Fruit fly (Drosophila melanogaster) whole organism, prepupa: ENCODE results near the gene Nedd4.
A peak's percentile ranks its signal among the peaks of the same experiment; 100 is the strongest.

Experiments used
- Blimp-1 ChIP-seq: fragments of 200-800 bp; sonication (Bioruptor generic); optimal IDR thresholded peaks from 3 replicates; lab custom pipeline; 2017; ENCODE audit warnings: missing biosample characterization, missing genetic modification characterization, mild to moderate bottlenecking, moderate library complexity, missing genetic modification reagents
- CG10669 ChIP-seq: fragments of 200-800 bp; sonication (Bioruptor generic); optimal IDR thresholded peaks from 3 replicates; lab custom pipeline; 2018; ENCODE audit warnings: missing biosample characterization, mild to moderate bottlenecking, missing genetic modification characterization, moderate library complexity
- CG11294 ChIP-seq: fragments of 200-800 bp; sonication (Bioruptor generic); IDR thresholded peaks from 2 replicates; pipeline ENCODE4 v1.3.6; 2022; ENCODE audit warnings: missing biosample characterization, missing genetic modification characterization
- CG11762 ChIP-seq: fragments of 200-800 bp; sonication (Bioruptor generic); optimal IDR thresholded peaks from 3 replicates; lab custom pipeline; 2016; ENCODE audit warnings: missing biosample characterization, missing genetic modification characterization; ENCODE audit not compliant: insufficient read depth
- CG11902 ChIP-seq: fragments of 200-800 bp; sonication (Bioruptor generic); optimal IDR thresholded peaks from 3 replicates; lab custom pipeline; 2016; ENCODE audit warnings: missing biosample characterization, missing genetic modification characterization
- CG15336 ChIP-seq: fragments of 200-800 bp; sonication (Bioruptor generic); IDR thresholded peaks from 2 replicates; pipeline ENCODE4 v1.3.6; 2022; ENCODE audit warnings: missing biosample characterization, missing genetic modification characterization
- CG1621 ChIP-seq: fragments of 200-800 bp; sonication (Bioruptor generic); optimal IDR thresholded peaks from 3 replicates; lab custom pipeline; 2018; ENCODE audit warnings: missing biosample characterization, mild to moderate bottlenecking, missing genetic modification characterization
- CG16779 ChIP-seq: fragments of 200-800 bp; sonication (Bioruptor generic); optimal IDR thresholded peaks from 3 replicates; lab custom pipeline; 2017; ENCODE audit warnings: missing biosample characterization, mild to moderate bottlenecking, missing genetic modification characterization
- CG3032 ChIP-seq: fragments of 200-800 bp; optimal IDR thresholded peaks from 2 replicates; lab custom pipeline; 2019; ENCODE audit warnings: missing biosample characterization, mild to moderate bottlenecking, missing genetic modification characterization, moderate library complexity
- CG32006 ChIP-seq: fragments of 200-800 bp; sonication (Bioruptor generic); optimal IDR thresholded peaks from 3 replicates; lab custom pipeline; 2017; ENCODE audit warnings: missing biosample characterization, mild to moderate bottlenecking, missing genetic modification characterization
- CG34406 ChIP-seq: fragments of 200-800 bp; sonication (Bioruptor generic); optimal IDR thresholded peaks from 3 replicates; lab custom pipeline; 2016; ENCODE audit warnings: missing biosample characterization, missing genetic modification characterization
- CG3919 ChIP-seq: fragments of 200-800 bp; sonication (Bioruptor generic); optimal IDR thresholded peaks from 3 replicates; lab custom pipeline; 2016; ENCODE audit warnings: missing biosample characterization, missing genetic modification characterization
- CG4318 ChIP-seq: fragments of 200-800 bp; sonication (Bioruptor generic); optimal IDR thresholded peaks from 3 replicates; lab custom pipeline; 2017; ENCODE audit warnings: missing biosample characterization, mild to moderate bottlenecking, missing genetic modification characterization
- CG6163 ChIP-seq: fragments of 200-800 bp; sonication (Bioruptor generic); IDR thresholded peaks from 3 replicates; pipeline ENCODE4 v1.3.6; 2022; ENCODE audit warnings: missing biosample characterization, missing genetic modification characterization
- CG6276 ChIP-seq: fragments of 200-800 bp; sonication (Bioruptor generic); optimal IDR thresholded peaks from 2 replicates; lab custom pipeline; 2017; ENCODE audit warnings: missing biosample characterization, mild to moderate bottlenecking, missing genetic modification characterization
- CG6808 ChIP-seq: fragments of 200-800 bp; sonication (Bioruptor generic); optimal IDR thresholded peaks from 3 replicates; lab custom pipeline; 2017; ENCODE audit warnings: missing biosample characterization, missing genetic modification characterization, mild to moderate bottlenecking, moderate library complexity, missing genetic modification reagents
- CG6854 ChIP-seq: fragments of 200-800 bp; sonication (Bioruptor generic); optimal IDR thresholded peaks from 2 replicates; lab custom pipeline; 2017; ENCODE audit warnings: missing biosample characterization, mild to moderate bottlenecking, missing genetic modification characterization
- CG7368 ChIP-seq: fragments of 200-800 bp; sonication (Bioruptor generic); optimal IDR thresholded peaks from 3 replicates; lab custom pipeline; 2016; ENCODE audit warnings: missing biosample characterization, missing genetic modification characterization
- CG8119 ChIP-seq: fragments of 200-800 bp; sonication (Bioruptor generic); IDR thresholded peaks from 3 replicates; pipeline ENCODE4 v1.3.6; 2022; ENCODE audit warnings: missing biosample characterization, missing genetic modification characterization
- CG8319 ChIP-seq: fragments of 200-800 bp; sonication (Bioruptor generic); optimal IDR thresholded peaks from 3 replicates; lab custom pipeline; 2016; ENCODE audit warnings: missing biosample characterization, missing genetic modification characterization
- CG8632 ChIP-seq: fragments of 200-800 bp; sonication (Bioruptor generic); optimal IDR thresholded peaks from 3 replicates; lab custom pipeline; 2016; ENCODE audit warnings: missing biosample characterization, missing genetic modification characterization
- CG9139 ChIP-seq: fragments of 200-800 bp; sonication (Bioruptor generic); optimal IDR thresholded peaks from 3 replicates; lab custom pipeline; 2017; ENCODE audit warnings: missing biosample characterization, mild to moderate bottlenecking, missing genetic modification characterization
- Eip78C ChIP-seq: fragments of 200-800 bp; sonication (Bioruptor generic); peaks from one replicate; lab custom pipeline; 2016; ENCODE audit warnings: missing biosample characterization, missing genetic modification characterization
- Ets21C ChIP-seq: fragments of 200-800 bp; sonication (Bioruptor generic); optimal IDR thresholded peaks from 3 replicates; lab custom pipeline; 2016; ENCODE audit warnings: missing biosample characterization, missing genetic modification characterization
- Ets96B ChIP-seq: fragments of 200-800 bp; optimal IDR thresholded peaks from 2 replicates; lab custom pipeline; 2019; ENCODE audit warnings: missing biosample characterization, mild to moderate bottlenecking, missing genetic modification characterization, moderate library complexity
- Gug ChIP-seq: fragments of 200-800 bp; sonication (Bioruptor generic); IDR thresholded peaks from 2 replicates; pipeline ENCODE4 v1.3.6; 2022; ENCODE audit warnings: missing biosample characterization, missing genetic modification characterization
- Hr38 ChIP-seq: sonication (Bioruptor generic); optimal IDR thresholded peaks from 2 replicates; lab custom pipeline; 2016; ENCODE audit warnings: missing biosample characterization, missing genetic modification characterization
- Hr39 ChIP-seq: fragments of 200-800 bp; sonication (Bioruptor generic); optimal IDR thresholded peaks from 2 replicates; lab custom pipeline; 2016; ENCODE audit warnings: missing biosample characterization, missing genetic modification characterization
- Hr4 ChIP-seq: fragments of 200-800 bp; sonication (Bioruptor generic); optimal IDR thresholded peaks from 3 replicates; lab custom pipeline; 2016; ENCODE audit warnings: missing biosample characterization, missing genetic modification characterization
- Lpt ChIP-seq: fragments of 200-800 bp; sonication (Bioruptor generic); optimal IDR thresholded peaks from 3 replicates; lab custom pipeline; 2016; ENCODE audit warnings: missing biosample characterization, missing genetic modification characterization
- Met ChIP-seq: fragments of 200-800 bp; sonication (Bioruptor generic); optimal IDR thresholded peaks from 3 replicates; lab custom pipeline; 2016; ENCODE audit warnings: missing biosample characterization, missing genetic modification characterization
- Smox ChIP-seq: fragments of 200-800 bp; sonication (Bioruptor generic); optimal IDR thresholded peaks from 3 replicates; lab custom pipeline; 2016; ENCODE audit warnings: missing biosample characterization, missing genetic modification characterization
- Sox102F ChIP-seq: fragments of 200-800 bp; sonication (Bioruptor generic); optimal IDR thresholded peaks from 2 replicates; lab custom pipeline; 2016; ENCODE audit warnings: missing biosample characterization, mild to moderate bottlenecking, missing genetic modification characterization
- achi ChIP-seq: fragments of 200-800 bp; sonication (Bioruptor generic); optimal IDR thresholded peaks from 3 replicates; lab custom pipeline; 2016; ENCODE audit warnings: missing biosample characterization, missing genetic modification characterization
- acj6 ChIP-seq: fragments of 200-800 bp; sonication (Bioruptor generic); optimal IDR thresholded peaks from 3 replicates; lab custom pipeline; 2016; ENCODE audit warnings: missing biosample characterization, missing genetic modification characterization
- cyc ChIP-seq: fragments of 200-800 bp; sonication (Bioruptor generic); optimal IDR thresholded peaks from 3 replicates; lab custom pipeline; 2016; ENCODE audit warnings: missing biosample characterization, missing genetic modification characterization
- dsx ChIP-seq: fragments of 200-800 bp; optimal IDR thresholded peaks from 3 replicates; lab custom pipeline; 2019; ENCODE audit warnings: missing biosample characterization, mild to moderate bottlenecking, missing genetic modification characterization, moderate library complexity; ENCODE audit not compliant: poor library complexity, severe bottlenecking
- eg ChIP-seq: fragments of 200-800 bp; sonication (Bioruptor generic); IDR thresholded peaks from 3 replicates; pipeline ENCODE4 v1.3.6; 2022; ENCODE audit warnings: missing biosample characterization, missing genetic modification characterization
- fd59A ChIP-seq: fragments of 200-800 bp; sonication (Bioruptor generic); optimal IDR thresholded peaks from 2 replicates; lab custom pipeline; 2017; ENCODE audit warnings: missing biosample characterization, mild to moderate bottlenecking, missing genetic modification characterization, missing genetic modification reagents
- fd85E ChIP-seq: fragments of 200-800 bp; sonication (Bioruptor generic); optimal IDR thresholded peaks from 3 replicates; lab custom pipeline; 2016; ENCODE audit warnings: missing biosample characterization, missing genetic modification characterization
- fkh ChIP-seq: fragments of 200-800 bp; sonication (Bioruptor generic); optimal IDR thresholded peaks from 3 replicates; lab custom pipeline; 2017; ENCODE audit warnings: missing biosample characterization, mild to moderate bottlenecking, missing genetic modification characterization, moderate library complexity
- lz ChIP-seq: fragments of 200-800 bp; sonication (Bioruptor generic); optimal IDR thresholded peaks from 3 replicates; lab custom pipeline; 2016; ENCODE audit warnings: missing biosample characterization, missing genetic modification characterization
- net ChIP-seq: fragments of 200-800 bp; sonication (Bioruptor generic); optimal IDR thresholded peaks from 3 replicates; lab custom pipeline; 2016; ENCODE audit warnings: missing biosample characterization, missing genetic modification characterization
- salr ChIP-seq, 2 experiments: fragments of 200-800 bp; sonication (Bioruptor generic); optimal IDR thresholded peaks; 3 replicates each; lab custom pipeline; 2016 to 2018; ENCODE audit warnings: missing biosample characterization in 2 of 2, missing genetic modification characterization in 2 of 2, mild to moderate bottlenecking in 1 of 2
- spab ChIP-seq: fragments of 200-800 bp; sonication (Bioruptor generic); optimal IDR thresholded peaks from 2 replicates; lab custom pipeline; 2017; ENCODE audit warnings: missing biosample characterization, mild to moderate bottlenecking, missing genetic modification characterization, missing genetic modification reagents
- ss ChIP-seq, 2 experiments: fragments of 200-800 bp; sonication (Bioruptor generic); optimal IDR thresholded peaks; 2 replicates in 1 of 2; 3 replicates in 1 of 2; lab custom pipeline; 2017 to 2018; ENCODE audit warnings: mild to moderate bottlenecking in 2 of 2, missing biosample characterization in 2 of 2, missing genetic modification characterization in 2 of 2, moderate library complexity in 1 of 2
- topi ChIP-seq: fragments of 200-800 bp; sonication (Bioruptor generic); optimal IDR thresholded peaks from 3 replicates; lab custom pipeline; 2016; ENCODE audit warnings: missing biosample characterization, missing genetic modification characterization
- vri ChIP-seq: fragments of 200-800 bp; sonication (Bioruptor generic); optimal IDR thresholded peaks from 3 replicates; lab custom pipeline; 2016; ENCODE audit warnings: missing biosample characterization, mild to moderate bottlenecking, missing genetic modification characterization

Nedd4 gene

dm6 chr3L:17496871-17497492 is 32.9 kb upstream of the Nedd4 start (continued):
- TF ChIP-seq CG9139 (GFP tag; lab: Kevin White, UChicago), result peak; percentile 79
- TF ChIP-seq lz, result peak; percentile 42
- peak; percentile 86 for TF ChIP-seq CG8119 (GFP tag; lab: Robert Waterston, UW)
- TF ChIP-seq CG11762 (GFP tag; lab: Kevin White, UChicago), result peak; percentile 77
- TF ChIP-seq CG6854 (GFP tag; lab: Kevin White, UChicago), result no peak
- TF ChIP-seq CG6163, result peak; percentile 85
- TF ChIP-seq CG1621 (tag; lab: Kevin White, UChicago), result peak; percentile 74
- peak; percentile 45; the same call in 1 of the 2 replicates for TF ChIP-seq CG11294 (GFP tag; lab: Robert Waterston, UW)
- TF ChIP-seq fd85E (GFP tag; lab: Kevin White, UChicago), result no peak

DNA sequence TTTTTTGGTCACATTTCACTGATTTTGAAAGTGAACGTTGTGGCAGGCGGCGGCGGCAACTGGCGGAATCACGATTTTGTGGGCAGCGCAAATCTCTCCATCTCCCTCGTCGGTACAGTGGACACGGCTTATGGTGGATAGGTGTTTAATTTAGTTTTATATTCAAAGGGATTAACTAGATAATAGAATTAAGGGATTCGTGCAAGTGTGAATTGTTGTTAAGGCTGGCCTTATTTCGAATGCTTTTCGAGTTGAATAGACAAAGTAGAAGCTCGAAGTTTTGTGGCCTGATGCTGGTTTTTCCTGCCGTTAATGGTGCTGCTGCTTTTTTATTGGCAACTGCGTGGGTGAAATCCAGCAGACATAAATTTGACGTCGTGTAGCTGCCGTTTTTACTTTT is 31.9 kb upstream of the Nedd4 start:
- TF ChIP-seq Gug (GFP tag; lab: Robert Waterston, UW) (no peak), Hr39 (no peak), Hr4 (GFP tag; lab: Kevin White, UChicago) (peak; percentile 65), CG11762 (GFP tag; lab: Kevin White, UChicago) (no peak), Met (GFP tag; lab: Kevin White, UChicago) (no peak), CG10669 (no peak), salr (GFP tag; optimal IDR thresholded peaks at IDR 0.05; lab: Kevin White, UChicago) (no peak), acj6 (GFP tag; lab: Kevin White, UChicago) (no peak), CG34406 (GFP tag; lab: Kevin White, UChicago) (no peak), cyc (GFP tag; lab: Kevin White, UChicago) (no peak), CG6854 (GFP tag; lab: Kevin White, UChicago) (no peak), CG8119 (GFP tag; lab: Robert Waterston, UW) (peak; percentile 56; the same call in 2 of the 3 replicates), CG8632 (no peak), CG32006 (peak; percentile 69), CG3919 (GFP tag; lab: Kevin White, UChicago) (peak; percentile 11), net (GFP tag; lab: Kevin White, UChicago) (peak; percentile 3), fd85E (GFP tag; lab: Kevin White, UChicago) (no peak), Lpt (GFP tag; lab: Kevin White, UChicago) (no peak), Sox102F (GFP tag; lab: Kevin White, UChicago) (no peak), CG7368 (GFP tag; lab: Kevin White, UChicago) (no peak), CG6808 (GFP tag; lab: Kevin White, UChicago) (no peak), Ets21C (GFP tag; lab: Kevin White, UChicago) (no peak), Eip78C (GFP tag; lab: Kevin White, UChicago) (peak; percentile 26), CG11294 (GFP tag; lab: Robert Waterston, UW) (no peak), vri (GFP tag; lab: Kevin White, UChicago) (no peak), CG1621 (tag; lab: Kevin White, UChicago) (no peak), CG3032 (tag; lab: Kevin White, UChicago) (no peak), dsx (GFP tag; lab: Kevin White, UChicago) (no peak), achi (GFP tag; lab: Kevin White, UChicago) (no peak), lz (no peak), Ets96B (tag; lab: Kevin White, UChicago) (no peak), ss (GFP tag; optimal IDR thresholded peaks at IDR 0.05; lab: Kevin White, UChicago) (no peak), Blimp-1 (no peak), CG15336 (peak; percentile 60), spab (GFP tag; lab: Kevin White, UChicago) (no peak), CG16779 (tag; lab: Kevin White, UChicago) (no peak), CG9139 (GFP tag; lab: Kevin White, UChicago) (no peak), eg (GFP tag; lab: Robert Waterston, UW) (peak; percentile 49; the same call in 1 of the 3 replicates), fkh (GFP tag; lab: Kevin White, UChicago) (no peak), Smox (GFP tag; lab: Kevin White, UChicago) (no peak), Hr38 (GFP tag; lab: Kevin White, UChicago) (no peak), topi (GFP tag; lab: Kevin White, UChicago) (no peak), CG11902 (GFP tag; lab: Kevin White, UChicago) (no peak), fd59A (no peak), CG6276 (GFP tag; lab: Kevin White, UChicago) (peak; percentile 36), CG8319 (GFP tag; lab: Kevin White, UChicago) (no peak), CG4318 (GFP tag; lab: Kevin White, UChicago) (peak; percentile 24)
